Fruit fly (Drosophila melanogaster): ENCODE data around the gene Kap-alpha3.
A peak's percentile ranks its signal among the peaks of the same experiment; 100 is the strongest.

Kap-alpha3 gene

DNA sequence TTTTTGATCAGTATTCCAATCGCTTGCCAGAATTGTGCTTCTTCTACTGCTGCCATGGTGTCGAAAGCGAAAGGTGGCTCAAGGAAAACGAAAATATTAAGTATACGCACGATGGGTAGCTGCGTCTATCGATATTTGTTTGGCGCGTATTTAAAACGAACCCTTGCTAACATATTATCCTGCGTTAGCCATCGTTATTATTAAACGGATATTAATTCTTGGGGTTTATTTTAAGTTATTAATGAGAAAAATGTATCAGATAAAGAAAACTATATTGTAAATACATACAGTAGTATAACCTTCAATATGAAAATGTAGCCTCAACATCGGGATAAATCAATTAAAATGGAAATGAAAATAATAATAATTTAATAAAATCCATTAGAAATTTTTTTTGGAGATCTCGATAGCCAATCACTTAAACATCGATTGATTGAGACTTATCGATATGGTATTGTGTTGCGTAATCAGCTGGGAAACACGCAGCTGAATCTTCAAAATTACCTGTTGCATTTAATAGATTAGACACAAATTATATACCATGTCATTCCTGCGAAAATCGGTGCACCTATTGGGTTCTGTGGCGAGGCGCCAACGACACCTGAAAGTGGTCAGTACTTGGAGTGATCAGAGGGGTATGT, 22.1 kb downstream of the Kap-alpha3 start, which contains the start of the genes CG9386 and BckdhA (continued):
- TF ChIP-seq sens-2 (GFP tag; IDR thresholded peaks at IDR 0.05): no peak
- no peak for TF ChIP-seq tup (GFP tag; optimal IDR thresholded peaks at IDR 0.05)
- TF ChIP-seq grau (tag; optimal IDR thresholded peaks at IDR 0.05): peak; percentile 56
- no peak; the same call in none of the 2 replicates for TF ChIP-seq sna (GFP tag; IDR thresholded peaks at IDR 0.05; ENCODE audit: partially characterized antibody)
- peak; percentile 21 for TF ChIP-seq HmgD (GFP tag; optimal IDR thresholded peaks at IDR 0.05)
- TF ChIP-seq CG7745 (tag; optimal IDR thresholded peaks at IDR 0.05): no peak
- TF ChIP-seq pum (GFP tag; optimal IDR thresholded peaks at IDR 0.05): peak; percentile 34
- peak; percentile 73 for TF ChIP-seq CoRest (tag; optimal IDR thresholded peaks at IDR 0.05)
- no peak for TF ChIP-seq Asciz (GFP tag; optimal IDR thresholded peaks at IDR 0.05)
- peak; percentile 32 for TF ChIP-seq CG18619 (GFP tag; optimal IDR thresholded peaks at IDR 0.05)
- TF ChIP-seq NFAT (GFP tag; IDR thresholded peaks at IDR 0.05): peak; percentile 76
- peak; percentile 51 for TF ChIP-seq Antp (GFP tag; optimal IDR thresholded peaks at IDR 0.05)
- no peak for TF ChIP-seq sqz (GFP tag; optimal IDR thresholded peaks at IDR 0.05)
- peak; percentile 20 for TF ChIP-seq CG13123 (GFP tag; optimal IDR thresholded peaks at IDR 0.05)
- peak; percentile 71 for TF ChIP-seq sens (GFP tag)
- TF ChIP-seq bbx (GFP tag; IDR thresholded peaks at IDR 0.05; ENCODE audit: partially characterized antibody): peak; percentile 41; the same call in 1 of the 2 replicates
- no peak for TF ChIP-seq Spps (tag; optimal IDR thresholded peaks at IDR 0.05)
- peak; percentile 62 for TF ChIP-seq Dek (tag; optimal IDR thresholded peaks at IDR 0.05)
- TF ChIP-seq inv (GFP tag; IDR thresholded peaks at IDR 0.05; ENCODE audit: partially characterized antibody): peak; percentile 54
- peak; percentile 45 for TF ChIP-seq CG17829 (tag; optimal IDR thresholded peaks at IDR 0.05)
- no peak for TF ChIP-seq CG4730 (GFP tag; IDR thresholded peaks at IDR 0.05)
- TF ChIP-seq Fer1 (GFP tag; optimal IDR thresholded peaks at IDR 0.05): peak; percentile 42
- no peak for TF ChIP-seq Nf-YA (GFP tag; IDR thresholded peaks at IDR 0.05)
- TF ChIP-seq CG2116 (GFP tag; optimal IDR thresholded peaks at IDR 0.05): peak; percentile 81
- peak; percentile 44; the same call in 1 of the 3 replicates for TF ChIP-seq zen2 (GFP tag; IDR thresholded peaks at IDR 0.05; ENCODE audit: partially characterized antibody)
- no peak for TF ChIP-seq CG3726 (GFP tag; IDR thresholded peaks at IDR 0.05)
- no peak for TF ChIP-seq so (GFP tag; IDR thresholded peaks at IDR 0.05)
- TF ChIP-seq CG8290 (GFP tag; optimal IDR thresholded peaks at IDR 0.05): peak; percentile 61
- TF ChIP-seq CG8290 (tag; optimal IDR thresholded peaks at IDR 0.05): peak; percentile 53 to 82
- no peak for TF ChIP-seq sim (GFP tag; IDR thresholded peaks at IDR 0.05)
- peak; percentile 17 for TF ChIP-seq cato (GFP tag; optimal IDR thresholded peaks at IDR 0.05; ENCODE audit: borderline replicate concordance)
- peak; percentile 74 for TF ChIP-seq vvl (GFP tag; IDR thresholded peaks at IDR 0.05)
- peak; percentile 40 for TF ChIP-seq Mad (GFP tag; optimal IDR thresholded peaks at IDR 0.05)
- no peak for TF ChIP-seq cg (GFP tag; optimal IDR thresholded peaks at IDR 0.05)
- TF ChIP-seq ken (GFP tag; IDR thresholded peaks at IDR 0.05): no peak
- TF ChIP-seq CG13287 (GFP tag; IDR thresholded peaks at IDR 0.05; ENCODE audit: partially characterized antibody): peak; percentile 77
- TF ChIP-seq pros (GFP tag; optimal IDR thresholded peaks at IDR 0.05): no peak
- peak; percentile 36 for TF ChIP-seq CG2129 (GFP tag; IDR thresholded peaks at IDR 0.05; ENCODE audit: partially characterized antibody)
- peak; percentile 83 for TF ChIP-seq E2f2 (GFP tag; IDR thresholded peaks at IDR 0.05)
- TF ChIP-seq CG6683 (GFP tag; optimal IDR thresholded peaks at IDR 0.05): no peak
- TF ChIP-seq gcm (GFP tag; optimal IDR thresholded peaks at IDR 0.05): no peak
- TF ChIP-seq CG9727 (GFP tag; optimal IDR thresholded peaks at IDR 0.05): peak; percentile 68
- peak; percentile 59 for TF ChIP-seq CG7839 (tag; optimal IDR thresholded peaks at IDR 0.05)
- TF ChIP-seq Gsc (GFP tag; IDR thresholded peaks at IDR 0.05): no peak
- TF ChIP-seq ranshi (GFP tag; IDR thresholded peaks at IDR 0.05): 0 out of 2 replicates have a peak, but pooled peaks have one; percentile 26
- peak; percentile 6 for TF ChIP-seq slp2 (GFP tag; optimal IDR thresholded peaks at IDR 0.05)
- peak; percentile 42 for TF ChIP-seq Hmr (GFP tag; optimal IDR thresholded peaks at IDR 0.05)
- peak; percentile 81 for TF ChIP-seq Scr (GFP tag; IDR thresholded peaks at IDR 0.05; ENCODE audit: partially characterized antibody)
- TF ChIP-seq Bdp1 (GFP tag; optimal IDR thresholded peaks at IDR 0.05): peak; percentile 23

Measured in whole organism, embryonic.